Fruit fly (Drosophila melanogaster): ENCODE data around the gene CG32110.
A peak's percentile ranks its signal among the peaks of the same experiment; 100 is the strongest.

The CG32110 gene

dm6 chr3L:12843056-12843799, 34.7 kb downstream of the CG32110 start, which contains the start of gene nebu (continued):
- peak; percentile 66 for TF ChIP-seq CG4360 (GFP tag; IDR thresholded peaks at IDR 0.05)
- TF ChIP-seq oc (tag; optimal IDR thresholded peaks at IDR 0.05) = no peak
- no peak for TF ChIP-seq tll (GFP tag; optimal IDR thresholded peaks at IDR 0.05)
- peak; percentile 84 for TF ChIP-seq CG31365 (tag; optimal IDR thresholded peaks at IDR 0.05)
- TF ChIP-seq D19B (GFP tag; optimal IDR thresholded peaks at IDR 0.05) = peak; percentile 89
- peak; percentile 89 for TF ChIP-seq gcm (GFP tag; optimal IDR thresholded peaks at IDR 0.05)
- peak; percentile 93 for TF ChIP-seq CG32767 (GFP tag; IDR thresholded peaks at IDR 0.05)
- TF ChIP-seq CG1603 (tag; optimal IDR thresholded peaks at IDR 0.05) = peak; percentile 91
- 0 out of 2 replicates have a peak, but pooled peaks have one; percentile 15 for TF ChIP-seq CG13287 (GFP tag; IDR thresholded peaks at IDR 0.05; ENCODE audit: partially characterized antibody)
- no peak; the same call in 2 of the 3 replicates for TF ChIP-seq CG3726 (GFP tag; IDR thresholded peaks at IDR 0.05)
- no peak for TF ChIP-seq CG17912 (GFP tag; optimal IDR thresholded peaks at IDR 0.05)
- TF ChIP-seq crc (GFP tag; optimal IDR thresholded peaks at IDR 0.05) = peak; percentile 95
- peak; percentile 96 for TF ChIP-seq CG12391 (tag; optimal IDR thresholded peaks at IDR 0.05)
- peak; percentile 90 for TF ChIP-seq Mad (GFP tag; optimal IDR thresholded peaks at IDR 0.05)
- peak; percentile 63 for TF ChIP-seq CG8359 (GFP tag; optimal IDR thresholded peaks at IDR 0.05; ENCODE audit: borderline replicate concordance)
- TF ChIP-seq CG15514 (GFP tag; optimal IDR thresholded peaks at IDR 0.05) = peak; percentile 93
- no peak for TF ChIP-seq CG34224 (GFP tag; IDR thresholded peaks at IDR 0.05; ENCODE audit: partially characterized antibody)
- TF ChIP-seq CrebB (tag; optimal IDR thresholded peaks at IDR 0.05) = peak; percentile 95
- TF ChIP-seq Ssrp (tag; optimal IDR thresholded peaks at IDR 0.05) = peak; percentile 83
- TF ChIP-seq Dref (GFP tag; IDR thresholded peaks at IDR 0.05) = no peak
- TF ChIP-seq CG6654 (GFP tag; optimal IDR thresholded peaks at IDR 0.05) = peak; percentile 69
- peak; percentile 98 for TF ChIP-seq Meics (GFP tag; optimal IDR thresholded peaks at IDR 0.05)
- TF ChIP-seq fd3F (GFP tag; optimal IDR thresholded peaks at IDR 0.05) = peak; percentile 96
- peak; percentile 62 for TF ChIP-seq ac (GFP tag; optimal IDR thresholded peaks at IDR 0.05)
- TF ChIP-seq CG7357 (GFP tag; IDR thresholded peaks at IDR 0.05) = peak; percentile 88
- TF ChIP-seq btn (GFP tag; optimal IDR thresholded peaks at IDR 0.05) = peak; percentile 81
- TF ChIP-seq CG4617 (GFP tag; optimal IDR thresholded peaks at IDR 0.05; ENCODE audit: borderline replicate concordance) = peak; percentile 81
- TF ChIP-seq chm (GFP tag; IDR thresholded peaks at IDR 0.05) = peak; percentile 95; the same call in 1 of the 2 replicates
- no peak for TF ChIP-seq ato (GFP tag; IDR thresholded peaks at IDR 0.05; ENCODE audit: partially characterized antibody)
- TF ChIP-seq run (tag; optimal IDR thresholded peaks at IDR 0.05) = peak; percentile 84
- TF ChIP-seq Hr78 (GFP tag; optimal IDR thresholded peaks at IDR 0.05) = no peak
- peak; percentile 96 for TF ChIP-seq CG18619 (GFP tag; optimal IDR thresholded peaks at IDR 0.05)
- TF ChIP-seq Eip74EF (GFP tag; optimal IDR thresholded peaks at IDR 0.05) = peak in 1 of 2 experiments; percentile 88
- peak; percentile 92 for TF ChIP-seq C15 (GFP tag; IDR thresholded peaks at IDR 0.05)
- TF ChIP-seq CG10565 (GFP tag; optimal IDR thresholded peaks at IDR 0.05) = peak; percentile 83
- peak; percentile 98 for TF ChIP-seq zfh2 (GFP tag; optimal IDR thresholded peaks at IDR 0.05)
- TF ChIP-seq klu (GFP tag; IDR thresholded peaks at IDR 0.05) = peak; percentile 94
- peak; percentile 92 for TF ChIP-seq CG4282 (GFP tag; optimal IDR thresholded peaks at IDR 0.05)
- TF ChIP-seq pfk (GFP tag; optimal IDR thresholded peaks at IDR 0.05) = no peak
- peak; percentile 96 for TF ChIP-seq CG33213 (GFP tag; optimal IDR thresholded peaks at IDR 0.05)
- TF ChIP-seq dm (GFP tag; optimal IDR thresholded peaks at IDR 0.05) = peak; percentile 88
- TF ChIP-seq NC2β (GFP tag; optimal IDR thresholded peaks at IDR 0.05) = peak; percentile 90
- TF ChIP-seq mirr (GFP tag; optimal IDR thresholded peaks at IDR 0.05) = peak; percentile 88
- TF ChIP-seq vnd (GFP tag; IDR thresholded peaks at IDR 0.05; ENCODE audit: partially characterized antibody) = no peak
- TF ChIP-seq ewg (GFP tag; optimal IDR thresholded peaks at IDR 0.05) = peak; percentile 87
- peak; percentile 92 for TF ChIP-seq bsh (GFP tag; optimal IDR thresholded peaks at IDR 0.05)
- no peak for TF ChIP-seq CG1832 (GFP tag; optimal IDR thresholded peaks at IDR 0.05)

All from whole organism, embryonic.